Fruit fly (Drosophila melanogaster) whole organism, embryonic: ENCODE results near the gene CBP.
A peak's percentile ranks its signal among the peaks of the same experiment; 100 is the strongest.

Experiments
- Asciz ChIP-seq: fragments of 200-800 bp; sonication (Bioruptor generic); optimal IDR thresholded peaks from 2 replicates; lab custom pipeline; 2017; ENCODE audit warnings: missing biosample characterization, mild to moderate bottlenecking, missing genetic modification characterization, missing genetic modification reagents
- Atf3 ChIP-seq: fragments of 200-800 bp; sonication (Bioruptor generic); optimal IDR thresholded peaks from 3 replicates; lab custom pipeline; 2016; ENCODE audit warnings: missing biosample characterization, missing genetic modification characterization
- CG1024 ChIP-seq: fragments of 200-800 bp; sonication (Bioruptor generic); IDR thresholded peaks from 2 replicates; pipeline ENCODE4 v1.3.6; 2022; ENCODE audit warnings: missing biosample characterization, missing genetic modification characterization
- CG10267 ChIP-seq: fragments of 200-800 bp; sonication (Bioruptor generic); optimal IDR thresholded peaks from 2 replicates; lab custom pipeline; 2018; ENCODE audit warnings: missing biosample characterization, mild to moderate bottlenecking, missing genetic modification characterization, moderate library complexity
- CG11247 ChIP-seq: fragments of 200-800 bp; sonication (Bioruptor generic); IDR thresholded peaks from 2 replicates; pipeline ENCODE4 v1.3.6; 2022; ENCODE audit warnings: missing biosample characterization, missing genetic modification characterization
- CG11695 ChIP-seq: fragments of 200-800 bp; sonication (Bioruptor generic); IDR thresholded peaks from 3 replicates; pipeline ENCODE4 v1.3.6; 2022; ENCODE audit warnings: missing biosample characterization, missing genetic modification characterization
- CG12219 ChIP-seq: fragments of 200-800 bp; sonication (Bioruptor generic); optimal IDR thresholded peaks from 3 replicates; lab custom pipeline; 2018; ENCODE audit warnings: missing biosample characterization, mild to moderate bottlenecking, missing genetic modification characterization
- CG1233 ChIP-seq: fragments of 200-800 bp; sonication (Bioruptor generic); optimal IDR thresholded peaks from 4 replicates; lab custom pipeline; 2018; ENCODE audit warnings: missing biosample characterization, mild to moderate bottlenecking, missing genetic modification characterization
- CG12769 ChIP-seq: fragments of 200-800 bp; sonication (Bioruptor generic); optimal IDR thresholded peaks from 2 replicates; lab custom pipeline; 2019; ENCODE audit warnings: missing biosample characterization, mild to moderate bottlenecking, missing genetic modification characterization, moderate library complexity
- CG14441 ChIP-seq: fragments of 200-800 bp; sonication (Bioruptor generic); IDR thresholded peaks from 2 replicates; pipeline ENCODE4 v1.3.6; 2022; ENCODE audit warnings: missing biosample characterization, missing genetic modification characterization
- CG15601 ChIP-seq: fragments of 200-800 bp; sonication (Bioruptor generic); optimal IDR thresholded peaks from 3 replicates; lab custom pipeline; 2019; ENCODE audit warnings: missing biosample characterization, mild to moderate bottlenecking, missing genetic modification characterization, moderate library complexity
- CG18619 ChIP-seq: fragments of 200-800 bp; sonication (Bioruptor generic); optimal IDR thresholded peaks from 3 replicates; lab custom pipeline; 2017; ENCODE audit warnings: missing biosample characterization, mild to moderate bottlenecking, missing genetic modification characterization
- CG30403 ChIP-seq: fragments of 200-800 bp; sonication (Bioruptor generic); optimal IDR thresholded peaks from 3 replicates; lab custom pipeline; 2016; ENCODE audit warnings: missing biosample characterization, missing genetic modification characterization
- CG31441 ChIP-seq: fragments of 200-800 bp; sonication (Bioruptor generic); IDR thresholded peaks from 2 replicates; pipeline ENCODE4 v1.3.6; 2022; ENCODE audit warnings: missing biosample characterization, missing genetic modification characterization
- CG32532 ChIP-seq: fragments of 200-800 bp; sonication (Bioruptor generic); IDR thresholded peaks from 2 replicates; pipeline ENCODE4 v1.3.6; 2022; ENCODE audit warnings: missing biosample characterization, missing genetic modification characterization
- CG32772 ChIP-seq: fragments of 200-800 bp; sonication (Bioruptor generic); IDR thresholded peaks from 2 replicates; pipeline ENCODE4 v1.3.6; 2022; ENCODE audit warnings: missing biosample characterization, missing genetic modification characterization
- CG5953 ChIP-seq: fragments of 200-800 bp; sonication (Bioruptor generic); IDR thresholded peaks from 2 replicates; pipeline ENCODE4 v1.3.6; 2022; ENCODE audit warnings: missing biosample characterization, missing genetic modification characterization
- CG8765 ChIP-seq: fragments of 200-800 bp; sonication (Bioruptor generic); IDR thresholded peaks from 2 replicates; pipeline ENCODE4 v1.3.6; 2022; ENCODE audit warnings: missing biosample characterization, missing genetic modification characterization
- Chrac-16 ChIP-seq: fragments of 200-800 bp; sonication (Bioruptor generic); optimal IDR thresholded peaks from 3 replicates; lab custom pipeline; 2016; ENCODE audit warnings: missing biosample characterization, missing genetic modification characterization
- Dbx ChIP-seq: fragments of 200-800 bp; sonication (Bioruptor generic); IDR thresholded peaks from 3 replicates; pipeline ENCODE4 v1.3.6; 2022; ENCODE audit warnings: missing biosample characterization, missing genetic modification characterization
- E2f1 ChIP-seq: fragments of 200-800 bp; sonication (Bioruptor generic); IDR thresholded peaks from 2 replicates; pipeline ENCODE4 v1.3.6; 2022; ENCODE audit warnings: missing biosample characterization, missing genetic modification characterization
- Fer1 ChIP-seq: fragments of 200-800 bp; sonication (Bioruptor generic); optimal IDR thresholded peaks from 2 replicates; lab custom pipeline; 2017; ENCODE audit warnings: missing biosample characterization, mild to moderate bottlenecking, missing genetic modification characterization
- GATAe ChIP-seq: fragments of 200-800 bp; sonication (Bioruptor generic); conservative IDR thresholded peaks from 2 replicates; pipeline ENCODE4 v1.3.6; 2022; ENCODE audit warnings: missing biosample characterization, missing genetic modification characterization
- HmgZ ChIP-seq: fragments of 200-800 bp; sonication (Bioruptor generic); optimal IDR thresholded peaks from 2 replicates; lab custom pipeline; 2018; ENCODE audit warnings: missing biosample characterization, mild to moderate bottlenecking, missing genetic modification characterization
- Med ChIP-seq: fragments of 200-800 bp; sonication (Bioruptor generic); peaks from one replicate; lab custom pipeline; 2016; ENCODE audit warnings: missing biosample characterization, missing genetic modification characterization, mild to moderate bottlenecking, inconsistent platforms, moderate library complexity
- NfI ChIP-seq: fragments of 200-800 bp; sonication (Bioruptor generic); optimal IDR thresholded peaks from 3 replicates; lab custom pipeline; 2018; ENCODE audit warnings: missing biosample characterization, mild to moderate bottlenecking, missing genetic modification characterization, moderate library complexity
- Six4 ChIP-seq: fragments of 200-800 bp; sonication (Bioruptor generic); optimal IDR thresholded peaks from 2 replicates; lab custom pipeline; 2016; ENCODE audit warnings: missing biosample characterization, missing genetic modification characterization
- Sox100B ChIP-seq: fragments of 200-800 bp; sonication (Bioruptor generic); optimal IDR thresholded peaks from 3 replicates; lab custom pipeline; 2018; ENCODE audit warnings: missing biosample characterization, mild to moderate bottlenecking, missing genetic modification characterization
- bigmax ChIP-seq: fragments of 200-800 bp; sonication (Bioruptor generic); optimal IDR thresholded peaks from 2 replicates; lab custom pipeline; 2018; ENCODE audit warnings: missing biosample characterization, mild to moderate bottlenecking, missing genetic modification characterization
- chm ChIP-seq: fragments of 200-800 bp; sonication (Bioruptor generic); IDR thresholded peaks from 2 replicates; pipeline ENCODE4 v1.3.6; 2022; ENCODE audit warnings: missing biosample characterization, missing genetic modification characterization
- chn ChIP-seq: fragments of 200-800 bp; sonication (Bioruptor generic); optimal IDR thresholded peaks from 2 replicates; lab custom pipeline; 2016; ENCODE audit warnings: missing biosample characterization, missing genetic modification characterization
- corto ChIP-seq: fragments of 200-800 bp; sonication (Bioruptor generic); optimal IDR thresholded peaks from 2 replicates; lab custom pipeline; 2016; ENCODE audit warnings: missing biosample characterization, mild to moderate bottlenecking, missing genetic modification characterization, moderate library complexity
- dmrt99B ChIP-seq: fragments of 200-800 bp; sonication (Bioruptor generic); optimal IDR thresholded peaks from 2 replicates; lab custom pipeline; 2018; ENCODE audit warnings: missing biosample characterization, mild to moderate bottlenecking, missing genetic modification characterization, moderate library complexity
- ems ChIP-seq: fragments of 200-800 bp; sonication (Bioruptor generic); optimal IDR thresholded peaks from 3 replicates; lab custom pipeline; 2016; ENCODE audit warnings: missing biosample characterization, missing genetic modification characterization
- esg ChIP-seq: fragments of 200-800 bp; sonication (Bioruptor generic); conservative IDR thresholded peaks from 2 replicates; pipeline ENCODE4 v1.3.6; 2022; ENCODE audit warnings: missing biosample characterization, missing genetic modification characterization
- fd102C ChIP-seq: fragments of 200-800 bp; sonication (Bioruptor generic); optimal IDR thresholded peaks from 2 replicates; lab custom pipeline; 2018; ENCODE audit warnings: missing biosample characterization, mild to moderate bottlenecking, missing genetic modification characterization, moderate library complexity
- gem ChIP-seq: fragments of 200-800 bp; sonication (Bioruptor generic); optimal IDR thresholded peaks from 2 replicates; lab custom pipeline; 2019; ENCODE audit warnings: missing biosample characterization, mild to moderate bottlenecking, missing genetic modification characterization, moderate library complexity
- grn ChIP-seq: fragments of 200-800 bp; sonication (Bioruptor generic); optimal IDR thresholded peaks from 3 replicates; lab custom pipeline; 2017; ENCODE audit warnings: missing biosample characterization, missing genetic modification characterization
- gsb-n ChIP-seq: fragments of 200-800 bp; sonication (Bioruptor generic); optimal IDR thresholded peaks from 3 replicates; lab custom pipeline; 2018; ENCODE audit warnings: missing biosample characterization, mild to moderate bottlenecking, missing genetic modification characterization
- hb ChIP-seq: fragments of 200-800 bp; sonication (Bioruptor generic); IDR thresholded peaks from 3 replicates; pipeline ENCODE4 v1.3.6; 2022; ENCODE audit warnings: missing biosample characterization, missing genetic modification characterization; ENCODE audit not compliant: partially characterized antibody
- nerfin-1 ChIP-seq: fragments of 200-800 bp; sonication (Bioruptor generic); optimal IDR thresholded peaks from 3 replicates; lab custom pipeline; 2019; ENCODE audit warnings: missing biosample characterization, mild to moderate bottlenecking, missing genetic modification characterization, moderate library complexity
- odd ChIP-seq: fragments of 200-800 bp; sonication (Bioruptor generic); optimal IDR thresholded peaks from 2 replicates; lab custom pipeline; 2017; ENCODE audit warnings: missing biosample characterization, mild to moderate bottlenecking, missing genetic modification characterization
- pan ChIP-seq, 4 experiments: fragments of >200 bp in 3 of 4; fragments of 200-800 bp in 1 of 4; sonication (Bioruptor generic) in 1 of 4; optimal IDR thresholded peaks in 3 of 4; IDR thresholded peaks in 1 of 4; 2 replicates each; pipeline versions ENCODE4 v1.3.6 to Lab custom; 2017 to 2022; ENCODE audit warnings: missing biosample characterization in 2 of 4, missing genetic modification characterization in 2 of 4, mixed read lengths in 1 of 4
- pfk ChIP-seq: fragments of 200-800 bp; sonication (Bioruptor generic); optimal IDR thresholded peaks from 2 replicates; lab custom pipeline; 2018; ENCODE audit warnings: missing biosample characterization, mild to moderate bottlenecking, missing genetic modification characterization, moderate library complexity
- repo ChIP-seq: fragments of 200-800 bp; sonication (Bioruptor generic); optimal IDR thresholded peaks from 2 replicates; lab custom pipeline; 2016; ENCODE audit warnings: missing biosample characterization, missing genetic modification characterization
- sens ChIP-seq: fragments of 200-800 bp; sonication (Bioruptor generic); peaks from one replicate; lab custom pipeline; 2016; ENCODE audit warnings: missing biosample characterization, missing genetic modification characterization
- seq ChIP-seq: fragments of 200-800 bp; sonication (Bioruptor generic); IDR thresholded peaks from 2 replicates; pipeline ENCODE4 v1.3.6; 2022; ENCODE audit warnings: missing biosample characterization, missing genetic modification characterization
- shn ChIP-seq: fragments of 200-800 bp; sonication (Bioruptor generic); optimal IDR thresholded peaks from 3 replicates; lab custom pipeline; 2016; ENCODE audit warnings: missing biosample characterization, missing genetic modification characterization
- tll ChIP-seq, 2 experiments: fragments of 200-800 bp in 1 of 2; fragments of >200 bp in 1 of 2; sonication (Bioruptor generic) in 1 of 2; optimal IDR thresholded peaks; 2 replicates each; lab custom pipeline; 2017 to 2019; ENCODE audit warnings: missing biosample characterization in 2 of 2, missing genetic modification characterization in 2 of 2, mild to moderate bottlenecking in 1 of 2, moderate library complexity in 1 of 2
- trh ChIP-seq: fragments of 200-800 bp; sonication (Bioruptor generic); optimal IDR thresholded peaks from 2 replicates; lab custom pipeline; 2016; ENCODE audit warnings: missing biosample characterization, missing genetic modification characterization

Gene CBP

DNA sequence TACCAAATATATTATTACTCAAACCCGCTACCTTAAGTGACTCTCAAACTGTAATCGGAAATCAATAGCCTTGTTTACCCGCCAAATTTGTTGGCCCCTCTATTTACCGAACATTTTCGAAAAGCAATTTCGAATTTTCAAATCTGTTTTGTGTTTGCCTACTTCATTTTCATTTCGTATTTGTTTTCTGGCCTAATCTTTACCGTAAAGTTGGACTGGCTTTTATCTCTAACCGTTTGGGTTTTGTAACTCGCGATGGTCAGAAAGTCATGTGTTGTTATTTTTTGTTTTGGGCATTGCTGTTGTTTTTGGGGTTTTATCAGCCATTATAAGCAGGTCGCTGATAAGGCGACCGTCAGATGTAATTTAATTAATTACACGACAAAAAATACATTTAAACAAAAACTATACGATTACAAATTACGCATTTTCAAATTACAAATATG lies 3.8 kb upstream of the CBP start (continued):
- TF ChIP-seq Asciz (GFP tag; lab: Kevin White, UChicago) (peak; percentile 75), Sox100B (GFP tag; lab: Kevin White, UChicago) (peak; percentile 28), ems (no peak), CG10267 (no peak), nerfin-1 (tag; lab: Kevin White, UChicago) (peak; percentile 28), CG1233 (GFP tag; lab: Kevin White, UChicago) (peak; percentile 20), CG32532 (GFP tag; lab: Robert Waterston, UW) (no peak), Atf3 (peak; percentile 31), trh (GFP tag; lab: Kevin White, UChicago) (peak; percentile 37), Dbx (GFP tag; lab: Robert Waterston, UW) (0 out of 3 replicates have a peak, but pooled peaks have one; percentile 41), Med (GFP tag; lab: Kevin White, UChicago) (peak; percentile 87), fd102C (peak; percentile 71), gsb-n (tag; lab: Kevin White, UChicago) (peak; percentile 54), grn (GFP tag; lab: Kevin White, UChicago) (peak; percentile 31), chm (peak; percentile 85), odd (GFP tag; lab: Kevin White, UChicago) (peak; percentile 38), gem (tag; lab: Kevin White, UChicago) (peak; percentile 33), dmrt99B (peak; percentile 28), CG15601 (tag; lab: Kevin White, UChicago) (peak; percentile 67), esg (GFP tag; lab: Robert Waterston, UW) (no peak), NfI (GFP tag; lab: Kevin White, UChicago) (no peak), E2f1 (GFP tag; lab: Robert Waterston, UW) (peak; percentile 20; the same call in 1 of the 2 replicates), CG11247 (no peak), sens (peak; percentile 78), repo (GFP tag; lab: Kevin White, UChicago) (no peak), Six4 (GFP tag; lab: Kevin White, UChicago) (peak; percentile 1), CG8765 (GFP tag; lab: Robert Waterston, UW) (no peak), CG12219 (GFP tag; lab: Kevin White, UChicago) (peak; percentile 51), shn (no peak), CG11695 (GFP tag; lab: Robert Waterston, UW) (peak; percentile 58; the same call in 2 of the 3 replicates), hb (GFP tag; lab: Robert Waterston, UW) (no peak), CG5953 (GFP tag; lab: Robert Waterston, UW) (peak; percentile 54; the same call in 1 of the 2 replicates), HmgZ (peak; percentile 53), bigmax (no peak), CG12769 (peak; percentile 38), CG32772 (GFP tag; lab: Robert Waterston, UW) (no peak), pfk (peak; percentile 16), CG14441 (GFP tag; lab: Robert Waterston, UW) (peak; percentile 41; the same call in 1 of the 2 replicates), GATAe (GFP tag; lab: Robert Waterston, UW) (peak; percentile 36; the same call in 1 of the 2 replicates), Chrac-16 (GFP tag; lab: Kevin White, UChicago) (no peak), CG1024 (GFP tag; lab: Robert Waterston, UW) (peak; percentile 62; the same call in 1 of the 2 replicates), Fer1 (peak; percentile 21), seq (GFP tag; lab: Robert Waterston, UW) (peak; percentile 73; the same call in 1 of the 2 replicates), CG18619 (GFP tag; lab: Kevin White, UChicago) (no peak), CG31441 (GFP tag; lab: Robert Waterston, UW) (no peak), CG30403 (GFP tag; lab: Kevin White, UChicago) (no peak), tll (GFP tag; optimal IDR thresholded peaks at IDR 0.05; lab: Kevin White, UChicago) (peak in 1 of 2 experiments; percentile 51), chn (GFP tag; lab: Kevin White, UChicago) (no peak), corto (GFP tag; lab: Kevin White, UChicago) (no peak), pan (optimal IDR thresholded peaks at IDR 0.05; lab: Kevin White, UChicago) (no peak), pan (GFP tag; optimal IDR thresholded peaks at IDR 0.05 in 1 of 2, IDR thresholded peaks at IDR 0.05 in 1 of 2) (peak in 1 of 2 experiments; percentile 54)
